Worm (Caenorhabditis elegans) whole organism, young adult: Measurements from ENCODE around the gene Y51H7C.8.
A peak's percentile ranks its signal among the peaks of the same experiment; 100 is the strongest.

Experiments
- B0019.2 ChIP-seq: fragments of 200-800 bp; sonication (Bioruptor generic); conservative IDR thresholded peaks from 2 replicates; pipeline ENCODE4 v1.3.6; 2022; ENCODE audit warnings: missing genetic modification reagents, missing genetic modification characterization, missing compliant biosample characterization
- B0261.1 ChIP-seq: sonication (generic microtip); optimal IDR thresholded peaks from 2 replicates; lab custom pipeline; 2016; ENCODE audit warnings: mild to moderate bottlenecking, missing genetic modification characterization, moderate library complexity, missing compliant biosample characterization
- F49E8.2 ChIP-seq: sonication (generic microtip); optimal IDR thresholded peaks from 3 replicates; lab custom pipeline; 2017; ENCODE audit warnings: missing genetic modification characterization, mild to moderate bottlenecking, missing compliant biosample characterization, antibody characterized with exemption, moderate library complexity; ENCODE audit not compliant: insufficient read depth
- F57C9.4 ChIP-seq: sonication (generic microtip); optimal IDR thresholded peaks from 2 replicates; lab custom pipeline; 2017; ENCODE audit warnings: mild to moderate bottlenecking, missing genetic modification characterization, missing compliant biosample characterization
- Y53G8AR.9 ChIP-seq: fragments of 200-800 bp; sonication (Bioruptor generic); conservative IDR thresholded peaks from 2 replicates; pipeline ENCODE4 v1.3.6; 2022; ENCODE audit warnings: missing genetic modification reagents, missing genetic modification characterization, missing compliant biosample characterization
- Y79H2A.3 ChIP-seq: fragments of 200-800 bp; sonication (Bioruptor generic); conservative IDR thresholded peaks from 2 replicates; pipeline ENCODE4 v1.3.6; 2022; ENCODE audit warnings: missing genetic modification reagents, missing genetic modification characterization, missing compliant biosample characterization
- atf-7 ChIP-seq: sonication (generic microtip); optimal IDR thresholded peaks from 2 replicates; lab custom pipeline; 2017; ENCODE audit warnings: mild to moderate bottlenecking, missing genetic modification characterization, missing compliant biosample characterization
- attf-5 ChIP-seq: fragments of 200-800 bp; sonication (Bioruptor generic); optimal IDR thresholded peaks from 2 replicates; lab custom pipeline; 2018; ENCODE audit warnings: mild to moderate bottlenecking, missing genetic modification characterization, missing compliant biosample characterization
- cebp-2 ChIP-seq: fragments of 200-800 bp; sonication (Bioruptor generic); IDR thresholded peaks from 2 replicates; pipeline ENCODE4 v1.3.6; 2022; ENCODE audit warnings: missing genetic modification characterization, missing compliant biosample characterization
- ceh-58 ChIP-seq: fragments of 200-800 bp; sonication (Bioruptor generic); IDR thresholded peaks from 2 replicates; pipeline ENCODE4 v1.3.6; 2022; ENCODE audit warnings: missing genetic modification characterization, missing compliant biosample characterization
- chd-7 ChIP-seq: sonication (generic microtip); optimal IDR thresholded peaks from 2 replicates; lab custom pipeline; 2016; ENCODE audit warnings: mild to moderate bottlenecking, missing genetic modification characterization, moderate library complexity, missing compliant biosample characterization
- dox-1 ChIP-seq: fragments of 200-800 bp; sonication (Bioruptor generic); IDR thresholded peaks from 2 replicates; pipeline ENCODE4 v1.3.6; 2022; ENCODE audit warnings: missing genetic modification reagents, missing genetic modification characterization, missing compliant biosample characterization
- dpff-1 ChIP-seq: sonication (generic microtip); optimal IDR thresholded peaks from 2 replicates; lab custom pipeline; 2017; ENCODE audit warnings: mild to moderate bottlenecking, missing genetic modification characterization, missing compliant biosample characterization
- dpl-1 ChIP-seq: fragments of 150-350 bp; optimal IDR thresholded peaks from 2 replicates; lab custom pipeline; 2014; ENCODE audit warnings: missing biosample characterization, missing genetic modification reagents, missing genetic modification characterization
- ekl-4 ChIP-seq: fragments of 200-800 bp; sonication (Bioruptor generic); IDR thresholded peaks from 2 replicates; pipeline ENCODE4 v1.3.6; 2022; ENCODE audit warnings: missing genetic modification reagents, missing genetic modification characterization, missing compliant biosample characterization
- ets-4 ChIP-seq: fragments of 200-800 bp; sonication (Bioruptor generic); optimal IDR thresholded peaks from 2 replicates; lab custom pipeline; 2018; ENCODE audit warnings: mild to moderate bottlenecking, missing genetic modification characterization, missing compliant biosample characterization
- fkh-3 ChIP-seq: sonication (generic microtip); optimal IDR thresholded peaks from 2 replicates; lab custom pipeline; 2016; ENCODE audit warnings: mild to moderate bottlenecking, missing genetic modification characterization, missing compliant biosample characterization
- hlh-12 ChIP-seq: sonication (generic microtip); optimal IDR thresholded peaks from 2 replicates; lab custom pipeline; 2016; ENCODE audit warnings: missing genetic modification characterization, missing compliant biosample characterization
- hrde-1 ChIP-seq: sonication (generic microtip); optimal IDR thresholded peaks from 2 replicates; lab custom pipeline; 2016; ENCODE audit warnings: missing genetic modification characterization, mild to moderate bottlenecking, missing compliant biosample characterization, moderate library complexity, missing genotype, missing genetic modification reagents, borderline replicate concordance
- hsf-1 ChIP-seq: fragments of 200-800 bp; sonication (Bioruptor generic); IDR thresholded peaks from 2 replicates; pipeline ENCODE4 v1.3.6; 2022; ENCODE audit warnings: missing genetic modification reagents, missing genetic modification characterization, missing compliant biosample characterization
- let-526 ChIP-seq: fragments of 200-800 bp; sonication (Bioruptor generic); IDR thresholded peaks from 2 replicates; pipeline ENCODE4 v1.3.6; 2022; ENCODE audit warnings: missing genetic modification reagents, missing genetic modification characterization, missing compliant biosample characterization
- lin-35 ChIP-seq, 3 experiments: fragments of 150-350 bp in 2 of 3; sonication (generic microtip) in 1 of 3; optimal IDR thresholded peaks; 2 replicates each; lab custom pipeline; 2014 to 2018; ENCODE audit warnings: missing biosample characterization in 3 of 3, missing genetic modification characterization in 3 of 3, missing genetic modification reagents in 3 of 3
- lin-40 ChIP-seq: sonication (generic microtip); optimal IDR thresholded peaks from 2 replicates; lab custom pipeline; 2016; ENCODE audit warnings: missing genetic modification characterization, mild to moderate bottlenecking, missing compliant biosample characterization, missing genotype, missing genetic modification reagents
- lir-1 ChIP-seq: fragments of 200-800 bp; sonication (Bioruptor generic); conservative IDR thresholded peaks from 2 replicates; pipeline ENCODE4 v1.3.6; 2022; ENCODE audit warnings: missing genetic modification reagents, missing genetic modification characterization, missing compliant biosample characterization
- madf-3 ChIP-seq: fragments of 200-800 bp; sonication (Bioruptor generic); IDR thresholded peaks from 2 replicates; pipeline ENCODE4 v1.3.6; 2022; ENCODE audit warnings: missing genetic modification reagents, missing genetic modification characterization, missing compliant biosample characterization
- mcd-1 ChIP-seq: fragments of 200-800 bp; sonication (Bioruptor generic); IDR thresholded peaks from 2 replicates; pipeline ENCODE4 v1.3.6; 2022; ENCODE audit warnings: missing genetic modification reagents, missing genetic modification characterization, missing compliant biosample characterization
- mes-4 ChIP-seq: sonication (generic microtip); optimal IDR thresholded peaks from 2 replicates; lab custom pipeline; 2016; ENCODE audit warnings: missing genotype, missing genetic modification characterization, missing compliant biosample characterization
- mxl-1 ChIP-seq: sonication (generic microtip); optimal IDR thresholded peaks from 2 replicates; lab custom pipeline; 2016; ENCODE audit warnings: missing genetic modification characterization, missing compliant biosample characterization
- nfya-1 ChIP-seq: sonication (generic microtip); optimal IDR thresholded peaks from 2 replicates; lab custom pipeline; 2017; ENCODE audit warnings: antibody characterized with exemption, missing compliant biosample characterization, missing genetic modification characterization, borderline replicate concordance; ENCODE audit not compliant: insufficient read depth
- rec-8 ChIP-seq, 2 experiments: sonication (generic microtip); optimal IDR thresholded peaks; 2 replicates each; lab custom pipeline; 2016; ENCODE audit warnings: mild to moderate bottlenecking in 2 of 2, missing genetic modification characterization in 2 of 2, missing genetic modification reagents in 2 of 2, missing genotype in 2 of 2, missing biosample characterization in 1 of 2, missing compliant biosample characterization in 1 of 2, moderate library complexity in 1 of 2
- repo-1 ChIP-seq: sonication (generic microtip); optimal IDR thresholded peaks from 2 replicates; lab custom pipeline; 2017; ENCODE audit warnings: mild to moderate bottlenecking, missing genetic modification characterization, missing compliant biosample characterization
- snpc-1.1 ChIP-seq: sonication (generic microtip); optimal IDR thresholded peaks from 2 replicates; lab custom pipeline; 2017; ENCODE audit warnings: missing genetic modification characterization, mild to moderate bottlenecking, missing compliant biosample characterization, antibody characterized with exemption, moderate library complexity, missing genotype, missing genetic modification reagents; ENCODE audit not compliant: insufficient read depth
- sptf-2 ChIP-seq: fragments of 200-800 bp; sonication (Bioruptor generic); optimal IDR thresholded peaks from 2 replicates; lab custom pipeline; 2018; ENCODE audit warnings: mild to moderate bottlenecking, missing genetic modification characterization, missing compliant biosample characterization
- unc-130 ChIP-seq: sonication (generic microtip); optimal IDR thresholded peaks from 2 replicates; lab custom pipeline; 2016; ENCODE audit warnings: missing genetic modification reagents, missing genetic modification characterization, missing compliant biosample characterization
- unc-62 ChIP-seq: fragments of 150-350 bp; optimal IDR thresholded peaks from 2 replicates; lab custom pipeline; 2014; ENCODE audit warnings: missing biosample characterization, missing genetic modification reagents, missing genetic modification characterization
- ztf-18 ChIP-seq: sonication (generic microtip); optimal IDR thresholded peaks from 2 replicates; lab custom pipeline; 2016; ENCODE audit warnings: missing genotype, mild to moderate bottlenecking, missing genetic modification characterization, missing compliant biosample characterization
- ztf-28 ChIP-seq: fragments of 200-800 bp; sonication (Bioruptor generic); IDR thresholded peaks from 2 replicates; pipeline ENCODE4 v1.3.6; 2022; ENCODE audit warnings: missing genetic modification reagents, missing genetic modification characterization, missing compliant biosample characterization

Gene Y51H7C.8

DNA sequence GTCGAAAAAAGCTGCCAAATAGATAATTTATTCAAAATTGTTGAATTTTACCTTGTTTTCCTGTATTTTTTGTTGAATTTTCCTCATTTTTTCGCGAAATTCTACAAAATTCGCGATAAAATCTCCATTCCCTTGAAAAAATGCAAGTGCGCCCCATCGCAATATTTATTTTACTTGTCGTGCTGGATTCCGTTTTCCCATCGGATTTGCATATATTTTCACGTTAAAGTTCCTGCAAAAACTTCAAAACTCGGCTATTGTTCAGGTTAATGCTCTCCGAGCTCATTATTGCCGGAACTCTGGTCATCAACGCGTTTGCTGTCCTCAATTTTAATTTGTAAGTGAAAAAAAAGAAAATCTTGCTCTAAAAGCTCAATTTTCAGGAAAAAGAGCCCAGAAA is 1.5 kb downstream of the Y51H7C.8 start, which contains the start of the genes Y51H7C.41 and cogc-4:
Y51H7C.41 (plus strand) TSS at position 266 of the 400 bp plus-strand sequence.
cogc-4 (plus strand) TSS at position 386 of the 400 bp plus-strand sequence.
- TF ChIP-seq rec-8 (tag; optimal IDR thresholded peaks at IDR 0.05; lab: Kevin White, UChicago) (no peak), B0261.1 (no peak), dox-1 (GFP tag; lab: Robert Waterston, UW) (no peak), lir-1 (GFP tag; lab: Robert Waterston, UW) (no peak), F49E8.2 (tag; lab: Kevin White, UChicago) (peak; percentile 42), let-526 (GFP tag; lab: Robert Waterston, UW) (no peak), attf-5 (no peak), mcd-1 (GFP tag; lab: Robert Waterston, UW) (peak; percentile 28; the same call in 1 of the 2 replicates), ets-4 (GFP tag; lab: Kevin White, UChicago) (no peak), ekl-4 (GFP tag; lab: Robert Waterston, UW) (0 out of 2 replicates have a peak, but pooled peaks have one; percentile 19), cebp-2 (GFP tag; lab: Robert Waterston, UW) (0 out of 2 replicates have a peak, but pooled peaks have one; percentile 21), sptf-2 (GFP tag; lab: Kevin White, UChicago) (no peak), ztf-18 (tag; lab: Kevin White, UChicago) (peak; percentile 59), repo-1 (tag; lab: Kevin White, UChicago) (peak; percentile 30), chd-7 (no peak), dpff-1 (tag; lab: Kevin White, UChicago) (no peak), unc-130 (GFP tag; lab: Kevin White, UChicago) (no peak), fkh-3 (tag; lab: Kevin White, UChicago) (no peak), madf-3 (0 out of 2 replicates have a peak, but pooled peaks have one; percentile 49)

DNA sequence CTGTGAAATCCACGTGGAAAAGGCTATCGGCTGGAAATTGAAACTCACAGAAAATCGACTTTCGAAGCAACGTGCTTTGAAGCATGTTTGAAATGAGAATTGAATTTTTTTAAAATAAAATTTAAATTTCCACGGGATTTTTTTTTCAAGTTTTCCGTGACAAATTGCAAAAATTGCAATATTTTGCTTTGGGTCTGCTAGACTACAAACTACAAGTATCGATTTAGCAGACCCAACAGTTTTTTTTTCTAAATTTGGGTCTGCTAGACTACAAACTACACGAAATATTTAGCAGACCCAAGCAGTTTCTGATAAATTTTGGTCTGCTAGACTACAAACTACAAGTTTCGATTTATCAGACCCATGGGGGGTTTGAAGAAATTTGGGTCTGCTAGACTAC is 9.8 kb downstream of the Y51H7C.8 start, which contains the start of gene Y51H7C.9:
Y51H7C.9 (minus strand) TSS at position 101 of the 400 bp plus-strand sequence.
- TF ChIP-seq snpc-1.1 (tag; lab: Kevin White, UChicago) (no peak), hsf-1 (GFP tag; lab: Robert Waterston, UW) (no peak), hrde-1 (tag; lab: Kevin White, UChicago) (no peak), lin-35 (GFP tag; optimal IDR thresholded peaks at IDR 0.05; lab: Kevin White, UChicago) (no peak), mxl-1 (tag; lab: Kevin White, UChicago) (no peak)

DNA sequence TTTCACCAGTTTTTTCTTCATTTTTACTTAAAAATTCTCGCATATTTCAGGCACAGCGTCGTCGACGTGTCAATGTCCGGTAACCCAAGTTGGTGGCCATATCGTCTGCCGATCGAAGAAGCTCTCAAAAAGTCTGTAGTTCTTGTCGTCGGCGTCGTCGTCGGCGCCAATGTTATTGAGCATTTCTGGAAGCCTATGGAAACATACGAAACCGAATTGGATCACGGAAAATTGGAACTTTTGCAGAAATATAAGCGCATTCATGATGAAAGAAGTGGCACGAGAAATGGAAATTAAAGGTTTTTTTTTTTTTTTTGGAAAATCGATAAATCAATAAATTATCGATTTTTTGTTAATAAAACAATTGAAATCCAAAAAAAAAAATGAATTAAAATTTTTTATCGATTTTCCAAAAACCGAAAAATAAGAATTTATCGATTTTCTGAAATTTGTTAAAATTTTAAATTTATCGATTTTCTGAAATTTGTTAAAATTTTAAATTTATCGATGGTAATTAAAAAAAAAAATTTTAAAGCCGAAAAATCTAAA is 10.9 kb downstream of the Y51H7C.8 start, which contains the start of gene alkb-1:
alkb-1 (plus strand) TSS at position 51 of the 549 bp plus-strand sequence.
- TF ChIP-seq snpc-1.1 (tag; lab: Kevin White, UChicago) (no peak), chd-7 (no peak), atf-7 (tag; lab: Kevin White, UChicago) (no peak), fkh-3 (tag; lab: Kevin White, UChicago) (no peak), ztf-28 (GFP tag; lab: Robert Waterston, UW) (no peak), nfya-1 (tag; lab: Kevin White, UChicago) (no peak), lin-40 (tag; lab: Kevin White, UChicago) (no peak), dpff-1 (tag; lab: Kevin White, UChicago) (no peak), ceh-58 (GFP tag; lab: Robert Waterston, UW) (no peak), dpl-1 (GFP tag; lab: Kevin White, UChicago) (no peak), unc-62 (GFP tag; lab: Kevin White, UChicago) (no peak), Y53G8AR.9 (GFP tag; lab: Robert Waterston, UW) (no peak), mes-4 (no peak), B0019.2 (GFP tag; lab: Robert Waterston, UW) (no peak), Y79H2A.3 (GFP tag; lab: Robert Waterston, UW) (no peak), F57C9.4 (tag; lab: Kevin White, UChicago) (no peak), hlh-12 (tag; lab: Kevin White, UChicago) (no peak)
